Worm (Caenorhabditis elegans): ENCODE results near the gene R02F2.1.

R02F2.1 gene

DNA sequence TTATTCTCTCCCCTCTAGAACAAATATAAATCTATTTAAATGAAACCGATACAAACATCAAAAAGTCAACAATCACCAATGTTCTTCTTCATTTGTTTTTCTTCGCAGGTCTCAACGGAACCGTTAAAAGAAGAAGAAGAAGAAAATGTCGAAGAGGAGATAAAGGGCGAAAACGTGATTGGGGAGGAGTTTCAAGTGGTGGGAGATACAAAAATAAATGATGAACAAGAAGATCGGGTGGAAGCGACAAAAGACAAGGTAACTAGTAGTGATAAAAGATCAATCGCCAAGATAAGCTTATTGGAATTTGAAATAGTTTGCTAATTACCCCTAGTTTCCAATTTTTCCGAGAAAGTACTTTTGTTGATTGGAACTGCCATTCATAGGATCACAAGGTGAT lies 48.5 kb downstream of the R02F2.1 start (continued):
- TF ChIP-seq ama-1 (optimal IDR thresholded peaks at IDR 0.05) (no peak), nhr-47 (tag; optimal IDR thresholded peaks at IDR 0.05) (no peak), egl-27 (tag; optimal IDR thresholded peaks at IDR 0.05) (no peak), pax-3 (tag; optimal IDR thresholded peaks at IDR 0.05) (no peak), hlh-4 (tag; optimal IDR thresholded peaks at IDR 0.05) (no peak), pag-3 (tag; optimal IDR thresholded peaks at IDR 0.05; ENCODE audit: borderline replicate concordance, insufficient read depth) (peak; percentile 2)

ce11 chrIII:5550844-5551243 lies 49.2 kb downstream of the R02F2.1 start:
- TF ChIP-seq mab-9 (GFP tag; IDR thresholded peaks at IDR 0.05): no peak
- TF ChIP-seq lin-39 (tag; optimal IDR thresholded peaks at IDR 0.05): no peak
- TF ChIP-seq snu-23 (GFP tag; optimal IDR thresholded peaks at IDR 0.05): peak; percentile 16
- no peak for TF ChIP-seq lsy-2 (tag; optimal IDR thresholded peaks at IDR 0.05)
- peak; percentile 71 for TF ChIP-seq nhr-90 (tag; optimal IDR thresholded peaks at IDR 0.05; ENCODE audit: poor library complexity)
- TF ChIP-seq nhr-19 (GFP tag; conservative IDR thresholded peaks at IDR 0.05): peak; percentile 45
- TF ChIP-seq efl-1 (optimal IDR thresholded peaks at IDR 0.05): no peak
- TF ChIP-seq efl-1 (GFP tag; optimal IDR thresholded peaks at IDR 0.05 in 1 of 2): peak in 1 of 2 experiments; percentile 64
- peak; percentile 43 for TF ChIP-seq lir-3 (tag; optimal IDR thresholded peaks at IDR 0.05; ENCODE audit: poor library complexity)
- no peak; the same call in 1 of the 2 replicates for TF ChIP-seq grh-1 (GFP tag; IDR thresholded peaks at IDR 0.05)
- peak; percentile 40 for TF ChIP-seq tbx-2 (tag; optimal IDR thresholded peaks at IDR 0.05)
- peak; percentile 36 for TF ChIP-seq elt-2 (tag; optimal IDR thresholded peaks at IDR 0.05)
- no peak for TF ChIP-seq skn-1 (tag; optimal IDR thresholded peaks at IDR 0.05)
- peak; percentile 89 for TF ChIP-seq nhr-20 (tag; optimal IDR thresholded peaks at IDR 0.05)
- peak; percentile 71 for TF ChIP-seq nhr-71 (tag; optimal IDR thresholded peaks at IDR 0.05)
- TF ChIP-seq swsn-7 (tag; optimal IDR thresholded peaks at IDR 0.05): peak; percentile 5
- peak in 1 of 2 experiments; percentile 22 for TF ChIP-seq lin-35 (GFP tag; optimal IDR thresholded peaks at IDR 0.05)
- TF ChIP-seq unc-130 (tag; optimal IDR thresholded peaks at IDR 0.05): no peak
- peak; percentile 92 for TF ChIP-seq ama-1 (optimal IDR thresholded peaks at IDR 0.05)
- TF ChIP-seq nhr-47 (tag; optimal IDR thresholded peaks at IDR 0.05): peak; percentile 51
- TF ChIP-seq xbp-1 (tag; optimal IDR thresholded peaks at IDR 0.05): peak; percentile 28
- no peak for TF ChIP-seq dsc-1 (tag; optimal IDR thresholded peaks at IDR 0.05)
- TF ChIP-seq ztf-4 (tag; optimal IDR thresholded peaks at IDR 0.05): peak; percentile 20

- TF ChIP-seq nhr-71 (tag; optimal IDR thresholded peaks at IDR 0.05) (peak; percentile 95), unc-98 (GFP tag; IDR thresholded peaks at IDR 0.05) (no peak), nhr-47 (tag; optimal IDR thresholded peaks at IDR 0.05) (peak; percentile 62), F16B12.6 (tag; optimal IDR thresholded peaks at IDR 0.05) (no peak), efl-1 (optimal IDR thresholded peaks at IDR 0.05) (peak; percentile 37 to 52), efl-1 (GFP tag; optimal IDR thresholded peaks at IDR 0.05 in 1 of 2) (peak in 1 of 2 experiments; percentile 96), pqm-1 (tag; optimal IDR thresholded peaks at IDR 0.05) (no peak), C04F5.9 (tag; optimal IDR thresholded peaks at IDR 0.05) (peak; percentile 26), pax-3 (tag; optimal IDR thresholded peaks at IDR 0.05) (no peak), fkh-8 (tag; optimal IDR thresholded peaks at IDR 0.05) (no peak), nhr-90 (tag; optimal IDR thresholded peaks at IDR 0.05; ENCODE audit: poor library complexity) (peak; percentile 81), nhr-85 (tag) (peak; percentile 98), snu-23 (GFP tag; optimal IDR thresholded peaks at IDR 0.05) (peak; percentile 93), tbx-2 (tag; optimal IDR thresholded peaks at IDR 0.05) (peak; percentile 81), lin-13 (GFP tag; optimal IDR thresholded peaks at IDR 0.05) (peak; percentile 4), lsy-2 (tag; optimal IDR thresholded peaks at IDR 0.05) (peak; percentile 57 to 63), elt-2 (tag; optimal IDR thresholded peaks at IDR 0.05) (peak; percentile 74), swsn-7 (tag; optimal IDR thresholded peaks at IDR 0.05) (peak; percentile 46), sup-37 (GFP tag; optimal IDR thresholded peaks at IDR 0.05) (no peak), C16A3.4 (tag; optimal IDR thresholded peaks at IDR 0.05) (peak; percentile 74), dpl-1 (GFP tag; optimal IDR thresholded peaks at IDR 0.05) (peak in 2 of 3 experiments; percentile 21 to 42), alr-1 (tag; optimal IDR thresholded peaks at IDR 0.05; ENCODE audit: borderline replicate concordance) (no peak), lin-14 (GFP tag; optimal IDR thresholded peaks at IDR 0.05) (peak; percentile 89), fkh-4 (tag; optimal IDR thresholded peaks at IDR 0.05; ENCODE audit: borderline replicate concordance) (no peak), ama-1 (optimal IDR thresholded peaks at IDR 0.05) (peak; percentile 47), lin-39 (tag; optimal IDR thresholded peaks at IDR 0.05) (peak; percentile 25), ztf-4 (tag; optimal IDR thresholded peaks at IDR 0.05) (peak; percentile 51), elt-3 (tag; optimal IDR thresholded peaks at IDR 0.05) (peak; percentile 35 to 93 (median 72)), lin-35 (GFP tag; optimal IDR thresholded peaks at IDR 0.05) (peak; percentile 41 to 81), irx-1 (tag; optimal IDR thresholded peaks at IDR 0.05) (peak; percentile 10), mdl-1 (tag; optimal IDR thresholded peaks at IDR 0.05) (peak in 1 of 2 experiments; percentile 96), hlh-17 (GFP tag; optimal IDR thresholded peaks at IDR 0.05; ENCODE audit: borderline replicate concordance) (no peak), nhr-20 (tag; optimal IDR thresholded peaks at IDR 0.05) (peak; percentile 97), nhr-19 (GFP tag; conservative IDR thresholded peaks at IDR 0.05) (peak; percentile 98)
Measured at ce11 chrIII:5552072-5552667, 50.5 kb downstream of the R02F2.1 start, which contains the start of gene F09F7.6. F09F7.6 (minus strand) TSS chrIII:5552135.

Data from whole organism, L1 larva.